Fruit fly (Drosophila melanogaster): Measurements from ENCODE around the gene Spn.

Spn gene

DNA sequence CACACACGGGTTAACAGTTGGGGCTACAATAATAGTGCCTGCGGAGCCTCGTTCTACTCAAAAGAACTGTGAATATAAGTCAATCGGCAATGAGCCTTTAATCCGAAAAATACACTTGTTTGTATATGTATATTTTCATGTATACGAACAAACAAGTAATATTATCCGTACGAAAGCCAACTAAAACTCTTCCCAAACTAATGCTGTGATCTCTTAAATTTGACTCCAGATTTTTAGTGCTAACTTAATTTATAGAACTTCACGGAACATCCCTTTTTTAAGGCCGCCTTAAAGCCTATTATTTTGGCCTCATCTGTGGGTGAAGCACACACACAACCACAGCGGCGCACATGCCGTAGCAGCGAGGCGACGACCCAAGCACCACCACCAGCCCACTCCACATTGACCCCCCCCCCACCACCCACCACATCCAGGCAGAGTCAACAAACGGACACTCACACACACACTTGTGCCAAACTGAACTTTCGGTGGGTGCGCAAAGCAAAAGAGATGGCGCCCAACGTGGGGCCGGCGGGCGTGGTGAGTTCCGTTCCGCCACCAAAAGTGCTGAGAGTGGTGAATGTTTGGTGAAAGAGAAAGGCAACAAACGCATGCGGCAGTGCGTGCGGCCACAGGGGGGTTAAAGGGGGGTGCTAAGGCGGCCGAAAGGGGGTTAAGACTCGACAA is 30.2 kb upstream of the Spn start (continued):
- TF ChIP-seq HLHmδ (GFP tag; optimal IDR thresholded peaks at IDR 0.05) (no peak), CG10321 (GFP tag; IDR thresholded peaks at IDR 0.05) (no peak), Jarid2 (GFP tag; optimal IDR thresholded peaks at IDR 0.05) (peak; percentile 74), h (optimal IDR thresholded peaks at IDR 0.05) (no peak), CG8924 (tag; optimal IDR thresholded peaks at IDR 0.05) (peak; percentile 90), vnd (GFP tag; IDR thresholded peaks at IDR 0.05; ENCODE audit: partially characterized antibody) (no peak), CG1647 (GFP tag; optimal IDR thresholded peaks at IDR 0.05) (peak; percentile 54), ab (GFP tag; optimal IDR thresholded peaks at IDR 0.05) (peak; percentile 42), slou (GFP tag; optimal IDR thresholded peaks at IDR 0.05) (no peak), CG6654 (GFP tag; optimal IDR thresholded peaks at IDR 0.05) (peak; percentile 56), sima (GFP tag; optimal IDR thresholded peaks at IDR 0.05) (no peak), PHDP (tag; optimal IDR thresholded peaks at IDR 0.05) (peak; percentile 88), Scr (GFP tag; IDR thresholded peaks at IDR 0.05; ENCODE audit: partially characterized antibody) (peak; percentile 22; the same call in 1 of the 2 replicates), ci (GFP tag; IDR thresholded peaks at IDR 0.05) (peak; percentile 17; the same call in 2 of the 3 replicates), CG6813 (GFP tag; optimal IDR thresholded peaks at IDR 0.05) (peak; percentile 81), Doc2 (GFP tag; IDR thresholded peaks at IDR 0.05) (no peak), kay (GFP tag; optimal IDR thresholded peaks at IDR 0.05) (peak; percentile 42), NFAT (GFP tag; IDR thresholded peaks at IDR 0.05) (no peak), CG10565 (GFP tag; optimal IDR thresholded peaks at IDR 0.05) (no peak), CG5245 (GFP tag; optimal IDR thresholded peaks at IDR 0.05) (peak; percentile 63), Xrp1 (GFP tag; IDR thresholded peaks at IDR 0.05) (peak; percentile 73), hth (optimal IDR thresholded peaks at IDR 0.05) (no peak), CG34422 (GFP tag; IDR thresholded peaks at IDR 0.05) (peak; percentile 59; the same call in 1 of the 3 replicates), CG12391 (tag; optimal IDR thresholded peaks at IDR 0.05) (peak; percentile 87), CoRest (tag; optimal IDR thresholded peaks at IDR 0.05) (peak; percentile 90), CG6254 (GFP tag; optimal IDR thresholded peaks at IDR 0.05) (peak; percentile 58), cato (GFP tag; optimal IDR thresholded peaks at IDR 0.05; ENCODE audit: borderline replicate concordance) (peak; percentile 58), zf30C (GFP tag; optimal IDR thresholded peaks at IDR 0.05) (no peak), CHES-1-like (GFP tag; optimal IDR thresholded peaks at IDR 0.05) (peak; percentile 75), nom (GFP tag; optimal IDR thresholded peaks at IDR 0.05) (peak; percentile 43), fru (optimal IDR thresholded peaks at IDR 0.05) (no peak), wek (GFP tag; optimal IDR thresholded peaks at IDR 0.05) (peak; percentile 40), org-1 (GFP tag; optimal IDR thresholded peaks at IDR 0.05) (peak; percentile 85), CG31388 (GFP tag; optimal IDR thresholded peaks at IDR 0.05) (peak; percentile 45), insv (GFP tag; optimal IDR thresholded peaks at IDR 0.05) (no peak), klu (GFP tag; IDR thresholded peaks at IDR 0.05) (no peak), Dip3 (GFP tag; optimal IDR thresholded peaks at IDR 0.05) (peak; percentile 66), nerfin-2 (GFP tag; IDR thresholded peaks at IDR 0.05; ENCODE audit: partially characterized antibody) (no peak), CG8765 (GFP tag; IDR thresholded peaks at IDR 0.05) (0 out of 2 replicates have a peak, but pooled peaks have one; percentile 27), Lim3 (GFP tag; IDR thresholded peaks at IDR 0.05) (peak; percentile 36; the same call in 1 of the 2 replicates), Xbp1 (GFP tag; optimal IDR thresholded peaks at IDR 0.05) (peak; percentile 81), CG17385 (GFP tag; optimal IDR thresholded peaks at IDR 0.05) (peak; percentile 88), gt (GFP tag; IDR thresholded peaks at IDR 0.05) (peak; percentile 37; the same call in 1 of the 2 replicates), inv (GFP tag; IDR thresholded peaks at IDR 0.05; ENCODE audit: partially characterized antibody) (no peak), CG33557 (GFP tag; optimal IDR thresholded peaks at IDR 0.05) (peak; percentile 64), Awh (GFP tag; IDR thresholded peaks at IDR 0.05) (0 out of 2 replicates have a peak, but pooled peaks have one; percentile 44), CG12155 (GFP tag; optimal IDR thresholded peaks at IDR 0.05) (peak; percentile 43), CG7987 (GFP tag; optimal IDR thresholded peaks at IDR 0.05) (peak; percentile 50), CG7786 (GFP tag; optimal IDR thresholded peaks at IDR 0.05) (peak; percentile 75), btn (GFP tag; optimal IDR thresholded peaks at IDR 0.05) (peak; percentile 59)
